Fruit fly (Drosophila melanogaster): Measurements from ENCODE around the gene amos.

DNA sequence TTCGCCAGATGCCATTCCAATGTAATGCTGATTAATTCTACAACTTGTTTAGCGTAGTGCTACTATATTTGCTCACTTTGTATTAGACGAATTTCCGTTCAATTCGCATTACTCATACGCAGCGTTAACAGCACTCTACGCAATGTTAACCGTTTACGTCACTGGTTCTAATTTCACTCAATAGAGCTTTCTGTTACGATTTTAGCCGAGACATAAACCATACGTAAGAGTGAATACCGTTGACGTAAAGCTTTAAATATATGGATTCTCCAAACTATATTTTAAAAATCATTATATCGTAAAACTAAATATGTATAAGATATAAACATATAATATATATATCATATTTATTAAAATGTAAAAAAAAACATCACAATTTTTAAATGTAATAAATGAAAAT is 20.5 kb downstream of the amos start:
- TF ChIP-seq CG8478 (optimal IDR thresholded peaks at IDR 0.05) (no peak), CTCF (optimal IDR thresholded peaks at IDR 0.05) (no peak)

All from S2 (cell line).